Worm (Caenorhabditis elegans) whole organism, dauer: Measurements from ENCODE around the gene fbxc-18.
"Not testable (repeated sequence)": the region's sequence is repeated elsewhere in the genome, so short reads cannot be mapped to it uniquely, and the experiment has no call there.

Source experiments
- unc-62 ChIP-seq: sonication (generic microtip); optimal IDR thresholded peaks from 2 replicates; lab custom pipeline; 2017; ENCODE audit warnings: missing biosample characterization, missing genetic modification reagents, missing genetic modification characterization

fbxc-18 gene

DNA sequence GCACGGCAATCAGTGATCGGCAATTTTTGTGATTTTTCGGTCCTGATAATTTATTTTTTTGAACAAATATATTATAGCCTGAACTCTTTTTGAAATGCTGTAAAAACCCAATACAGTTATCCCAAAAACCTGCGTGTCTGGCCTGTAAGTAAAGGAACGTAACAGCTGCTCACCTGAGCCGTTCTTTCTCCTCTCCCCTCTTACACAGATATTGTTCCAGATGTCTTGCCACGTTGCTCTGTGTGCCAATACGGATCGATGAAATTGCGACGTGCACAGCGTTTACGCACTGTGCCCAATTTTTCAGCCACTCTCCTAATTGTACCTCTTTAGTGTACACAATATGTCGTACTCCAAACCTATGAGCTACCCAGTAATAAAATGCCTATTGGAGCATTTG is 8.2 kb downstream of the fbxc-18 start, which contains the start of gene sdz-4:
TSS of gene sdz-4 (plus strand) at position 301 of the 400 bp plus-strand sequence.
- TF ChIP-seq unc-62 (GFP tag; lab: Kevin White, UChicago) = no peak

DNA sequence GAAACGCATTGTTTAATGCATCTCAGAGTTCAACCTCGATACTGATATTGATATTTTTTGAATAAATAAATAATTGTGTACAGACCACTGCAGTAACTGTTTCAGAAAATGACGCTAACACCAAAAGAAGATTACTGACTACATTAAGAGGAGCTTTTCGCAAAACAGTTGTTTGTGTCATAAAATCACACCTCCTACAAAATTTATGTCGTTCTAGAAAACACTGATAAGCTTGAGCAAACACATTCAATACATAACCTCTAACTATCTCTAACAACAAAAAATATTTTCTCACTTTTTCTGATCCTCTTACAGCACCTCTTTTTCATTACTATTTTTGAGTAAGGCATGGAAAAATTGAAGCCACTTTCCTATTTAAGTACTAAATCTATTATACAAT is 12.2 kb downstream of the fbxc-18 start, which contains the start of gene fbxc-7:
TSS of gene fbxc-7 (plus strand) at position 301 of the 400 bp plus-strand sequence.
- not testable (repeated sequence) for TF ChIP-seq unc-62 (GFP tag; lab: Kevin White, UChicago)

DNA sequence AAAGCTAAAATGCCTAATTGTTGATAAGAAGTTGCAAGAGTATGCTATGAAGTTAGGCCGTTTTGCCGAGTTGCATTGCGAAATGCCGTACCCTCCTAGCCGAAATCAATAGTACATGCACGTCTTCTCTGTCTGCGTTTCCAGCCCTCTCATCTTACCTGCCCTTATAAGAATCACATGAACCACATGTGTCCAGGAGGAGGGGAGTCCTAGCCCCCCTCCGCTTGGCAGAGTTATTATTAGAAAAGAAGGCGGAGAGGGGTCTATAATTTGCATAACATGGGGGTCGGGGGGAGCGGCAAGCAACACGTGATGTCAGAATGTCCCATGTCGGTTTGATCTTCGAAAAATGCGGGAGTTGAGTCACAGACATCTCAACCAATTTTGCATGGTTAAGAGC is 13.8 kb downstream of the fbxc-18 start:
- TF ChIP-seq unc-62 (GFP tag; lab: Kevin White, UChicago) = no peak

DNA sequence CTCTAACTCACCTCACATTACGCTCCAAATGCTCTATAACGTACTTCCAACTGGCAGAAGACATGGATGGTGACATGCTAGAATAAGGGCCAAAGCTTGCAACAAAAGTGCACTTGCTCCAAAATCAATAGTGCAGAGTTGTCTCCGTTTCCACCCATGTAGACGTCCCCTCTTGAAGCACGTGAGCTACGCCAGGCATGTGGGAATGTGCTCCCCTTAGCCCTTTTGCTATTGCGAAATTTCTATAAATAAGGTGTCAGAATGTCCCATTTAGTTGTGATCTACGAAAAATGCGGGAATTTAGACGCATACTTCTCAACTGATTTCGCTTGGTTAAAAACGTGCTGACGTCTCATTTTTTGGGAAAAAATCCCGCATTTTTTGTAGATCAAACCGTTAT is 16.5 kb downstream of the fbxc-18 start:
- no peak for TF ChIP-seq unc-62 (GFP tag; lab: Kevin White, UChicago)

DNA sequence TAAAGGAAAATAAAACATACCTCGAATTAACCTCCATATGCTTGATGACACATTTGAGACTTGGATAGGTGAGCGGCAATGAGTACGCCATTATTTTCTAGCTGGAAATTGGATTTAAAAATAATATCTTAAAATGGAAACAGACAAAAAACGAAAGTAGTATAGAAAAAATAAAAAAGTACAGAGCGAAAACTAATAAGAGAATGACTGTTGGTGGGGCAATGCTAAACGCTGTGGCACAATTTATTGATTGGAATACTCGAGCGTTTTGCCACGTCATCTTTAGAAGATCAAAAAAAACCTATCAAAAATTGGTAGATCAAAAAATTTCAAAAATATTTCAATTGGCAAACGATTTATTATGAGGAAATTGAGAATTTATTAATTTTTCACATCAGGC is 18.8 kb downstream of the fbxc-18 start, which contains the start of gene fbxc-32:
TSS of gene fbxc-32 (minus strand) at position 101 of the 400 bp plus-strand sequence.
- TF ChIP-seq unc-62 (GFP tag; lab: Kevin White, UChicago) = no peak

DNA sequence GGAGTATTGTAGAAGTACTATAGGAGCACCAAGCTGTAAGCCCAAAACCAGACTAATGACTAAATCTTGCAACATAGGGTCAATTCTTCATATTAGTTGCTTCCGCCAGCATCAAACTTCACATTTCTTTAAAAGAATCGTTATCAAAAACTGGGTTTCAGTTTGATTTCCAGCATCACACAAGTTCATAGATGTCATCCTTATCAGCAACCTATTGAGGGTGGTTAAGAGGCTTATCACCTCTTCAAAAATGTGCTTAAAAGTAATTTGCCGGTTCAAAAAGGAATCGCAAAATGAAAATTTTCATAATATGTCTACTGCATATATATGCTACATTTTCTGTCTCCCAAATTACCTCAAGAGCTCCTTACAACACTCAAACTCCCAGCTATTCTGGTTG is 23.1 kb downstream of the fbxc-18 start, which contains the start of gene clec-43:
TSS of gene clec-43 (plus strand) at position 294 of the 400 bp plus-strand sequence.
- TF ChIP-seq unc-62 (GFP tag; lab: Kevin White, UChicago) = no peak

DNA sequence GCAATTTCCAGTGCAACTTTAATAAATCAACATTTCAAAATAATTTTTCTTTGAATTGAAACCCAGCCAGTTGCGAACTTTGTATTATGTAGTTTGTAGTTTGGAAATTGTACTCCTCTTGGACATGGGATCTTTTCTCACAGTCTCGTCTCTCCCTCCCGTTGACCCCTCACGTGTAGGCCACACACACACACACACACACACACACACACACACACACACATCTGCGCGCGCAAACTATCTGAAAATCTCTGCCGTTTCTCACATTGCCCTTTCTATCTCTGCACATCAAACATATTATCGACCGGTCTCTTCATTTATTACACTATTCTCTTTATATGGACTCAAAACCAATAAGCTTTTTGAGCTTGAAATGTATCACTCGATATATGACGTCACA is 26.1 kb downstream of the fbxc-18 start, which contains the start of gene fbxc-36:
TSS of gene fbxc-36 (plus strand) at position 205 of the 400 bp plus-strand sequence.
- TF ChIP-seq unc-62 (GFP tag; lab: Kevin White, UChicago) = no peak

DNA sequence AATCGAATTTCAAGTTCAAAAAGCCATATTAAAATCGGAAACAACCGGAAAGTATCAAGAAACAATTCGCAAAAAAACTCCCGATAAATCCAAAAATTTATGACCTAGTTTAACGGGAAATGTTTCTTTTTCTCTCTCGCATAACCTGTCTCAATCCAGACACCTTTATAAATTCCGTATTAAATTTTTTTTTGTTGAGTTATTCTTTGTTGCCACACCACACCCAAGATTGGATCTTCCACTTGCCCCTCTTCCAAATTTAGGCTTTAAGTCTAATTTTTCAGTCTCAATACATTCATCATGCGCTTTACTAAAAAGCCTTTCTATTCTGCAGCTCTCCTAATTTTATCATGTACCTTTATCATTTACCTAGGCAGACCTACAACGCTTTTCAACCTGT is 28.3 kb downstream of the fbxc-18 start, which contains the start of gene R07C3.3:
TSS of gene R07C3.3 (plus strand) at position 301 of the 400 bp plus-strand sequence.
- no peak for TF ChIP-seq unc-62 (GFP tag; lab: Kevin White, UChicago)

DNA sequence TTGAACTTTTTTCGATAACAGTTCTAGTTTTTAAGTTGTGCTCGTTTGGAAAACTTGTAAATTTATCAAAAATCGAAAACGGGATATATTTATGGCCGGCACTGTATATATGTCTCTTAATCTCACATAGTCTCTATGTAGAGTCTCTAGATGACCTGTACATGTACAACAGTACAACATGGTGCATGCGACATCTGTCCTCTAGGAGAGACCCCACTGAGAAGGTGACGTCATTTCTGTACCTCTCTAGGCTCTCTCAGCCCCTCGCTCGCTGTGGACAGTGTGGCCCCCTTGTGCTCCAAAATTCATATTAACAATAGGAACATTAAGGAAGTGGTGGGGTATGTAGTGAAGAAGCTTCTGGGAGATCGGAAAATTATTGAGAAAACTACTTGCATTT is 29.6 kb downstream of the fbxc-18 start:
- TF ChIP-seq unc-62 (GFP tag; lab: Kevin White, UChicago) = no peak

DNA sequence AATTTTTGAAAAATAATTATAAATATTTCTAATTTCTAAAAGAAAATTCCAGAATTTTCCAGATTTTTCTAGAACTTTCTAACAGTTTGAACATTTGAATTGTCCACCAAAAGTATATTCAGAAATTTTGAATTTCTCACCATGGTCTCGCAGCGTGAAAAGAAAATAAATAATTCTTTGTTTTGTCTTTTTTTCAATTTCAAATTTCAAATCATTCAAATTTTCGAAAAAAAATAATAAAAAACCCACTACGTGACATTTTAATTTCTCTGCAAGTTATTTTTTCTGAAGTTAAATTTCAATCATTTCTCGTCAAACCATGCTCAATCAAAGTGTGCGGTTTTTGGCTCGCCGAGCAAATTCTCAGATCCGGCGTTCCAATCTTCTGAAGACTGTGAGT is 34.1 kb downstream of the fbxc-18 start, which contains the start of gene acs-15:
TSS of gene acs-15 (plus strand) at position 301 of the 400 bp plus-strand sequence.
- TF ChIP-seq unc-62 (GFP tag; lab: Kevin White, UChicago) = no peak

DNA sequence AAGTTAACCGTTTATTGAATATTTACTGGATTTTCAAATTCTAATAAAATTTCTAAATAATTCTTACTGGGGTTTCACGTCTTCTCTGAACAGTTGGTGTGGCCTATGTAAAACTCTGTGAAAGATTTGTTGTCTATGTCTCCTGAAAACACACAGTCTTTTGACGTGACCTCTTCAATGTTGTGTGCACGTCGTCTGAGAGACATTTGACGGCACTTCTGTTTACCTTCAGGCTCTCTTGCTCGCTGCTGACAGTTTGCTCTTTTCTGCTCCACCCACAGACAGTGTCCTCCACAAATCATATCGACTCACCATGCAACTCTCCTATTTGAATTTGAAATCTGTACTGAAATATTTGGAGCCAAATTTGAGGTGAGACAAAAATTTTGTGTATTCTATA is 36.0 kb downstream of the fbxc-18 start, which contains the start of gene fbxc-34:
TSS of gene fbxc-34 (plus strand) at position 301 of the 400 bp plus-strand sequence.
- TF ChIP-seq unc-62 (GFP tag; lab: Kevin White, UChicago) = not testable (repeated sequence)

DNA sequence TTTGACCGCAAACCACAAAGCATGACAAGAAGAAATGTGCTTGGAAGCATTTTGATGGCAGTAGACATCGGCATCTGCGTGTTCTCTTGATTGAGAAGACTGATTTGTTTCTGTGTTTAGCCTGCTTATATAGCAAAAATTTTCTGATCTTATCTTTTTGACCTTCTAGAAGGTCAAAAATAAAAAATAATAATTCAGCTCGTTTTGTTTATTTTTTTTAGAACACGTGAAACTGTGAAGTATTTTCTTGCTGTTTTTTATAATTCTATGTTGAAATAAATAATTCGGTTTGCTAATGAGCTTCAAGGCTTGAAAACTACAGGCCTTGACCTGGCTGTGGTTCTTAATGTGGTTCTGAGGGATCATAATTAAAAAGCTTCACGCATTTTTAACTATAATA is 39.5 kb downstream of the fbxc-18 start, which contains the start of gene R07C3.13:
TSS of gene R07C3.13 (minus strand) at position 101 of the 400 bp plus-strand sequence.
- TF ChIP-seq unc-62 (GFP tag; lab: Kevin White, UChicago) = no peak

DNA sequence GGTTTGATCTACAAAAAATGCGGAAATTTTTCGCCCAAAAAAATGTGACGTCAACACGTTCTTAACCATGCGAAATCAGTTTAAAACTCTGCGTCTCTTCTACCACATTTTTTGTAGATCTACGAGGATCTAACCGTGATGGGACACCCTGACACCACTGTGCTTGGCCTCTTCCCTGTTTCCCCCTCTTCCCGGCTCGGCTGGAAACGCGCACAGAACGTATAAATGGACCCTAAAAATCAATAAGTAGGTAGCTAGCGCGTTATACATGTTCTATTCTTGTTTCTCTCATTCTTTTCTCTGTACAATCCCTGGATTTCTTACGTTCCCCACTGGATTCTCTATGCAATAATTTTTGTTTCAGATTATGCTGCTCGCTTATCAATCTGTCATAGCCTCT is 43.3 kb downstream of the fbxc-18 start, which contains the start of gene fbxc-28:
TSS of gene fbxc-28 (plus strand) at position 301 of the 400 bp plus-strand sequence.
- TF ChIP-seq unc-62 (GFP tag; lab: Kevin White, UChicago) = no peak

DNA sequence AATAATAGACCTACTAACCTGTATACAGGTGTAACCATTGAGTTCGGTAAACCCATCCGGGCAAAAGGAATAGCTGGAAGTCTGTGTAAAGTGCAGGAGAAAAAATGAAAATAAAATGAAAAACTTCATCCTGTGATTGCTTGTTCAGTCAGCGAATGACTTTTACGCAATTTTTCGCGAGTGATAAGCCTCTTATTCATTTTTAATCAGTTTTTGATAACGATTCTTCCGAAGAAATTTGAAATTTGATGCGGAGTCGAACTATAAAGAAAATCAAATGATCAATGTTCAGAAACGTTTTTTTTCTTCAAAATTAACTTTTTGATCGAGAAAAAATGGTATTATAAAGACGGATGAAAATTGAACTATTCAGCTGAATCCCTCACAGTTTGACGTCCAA is 44.1 kb downstream of the fbxc-18 start:
- no peak for TF ChIP-seq unc-62 (GFP tag; lab: Kevin White, UChicago)

DNA sequence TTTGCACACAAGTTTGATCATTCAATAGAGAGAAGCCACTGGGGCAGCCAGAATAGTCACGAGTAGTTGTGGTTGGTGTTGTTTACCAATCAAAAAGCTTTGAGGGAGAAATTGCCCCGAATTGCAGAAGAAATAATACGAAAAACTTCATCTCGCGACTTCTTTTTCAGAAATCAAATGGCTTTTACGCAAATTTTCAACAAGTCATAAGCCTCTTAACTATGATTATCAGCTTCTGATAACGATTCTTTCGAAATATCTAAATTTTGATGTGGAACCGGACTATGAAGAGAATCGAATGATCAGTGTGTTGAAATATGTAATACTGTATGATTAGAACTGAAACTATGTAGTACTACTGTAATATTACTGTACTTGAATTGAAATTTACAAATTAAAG is 46.5 kb downstream of the fbxc-18 start:
- TF ChIP-seq unc-62 (GFP tag; lab: Kevin White, UChicago) = no peak

DNA sequence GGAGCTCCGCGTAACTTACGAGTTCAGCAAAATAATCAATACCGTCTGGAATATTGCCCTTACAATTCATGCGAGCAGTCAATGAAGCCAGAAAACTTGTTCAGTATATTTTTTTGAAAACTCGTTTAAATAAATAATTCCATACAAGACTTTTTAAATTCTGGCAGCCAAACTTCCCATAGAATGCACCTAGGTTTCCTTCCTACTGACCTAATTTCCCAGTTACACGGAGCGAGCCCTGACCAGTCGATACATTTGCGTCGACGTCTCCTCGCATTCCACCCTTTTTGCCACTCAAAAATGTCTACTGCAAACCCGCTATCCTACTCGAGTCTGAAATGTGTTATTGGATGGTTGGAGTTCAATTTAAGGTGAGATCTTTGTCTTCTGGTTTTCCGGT is 49.5 kb downstream of the fbxc-18 start, which contains the start of gene fbxc-30:
TSS of gene fbxc-30 (plus strand) at position 301 of the 400 bp plus-strand sequence.
- TF ChIP-seq unc-62 (GFP tag; lab: Kevin White, UChicago) = no peak

DNA sequence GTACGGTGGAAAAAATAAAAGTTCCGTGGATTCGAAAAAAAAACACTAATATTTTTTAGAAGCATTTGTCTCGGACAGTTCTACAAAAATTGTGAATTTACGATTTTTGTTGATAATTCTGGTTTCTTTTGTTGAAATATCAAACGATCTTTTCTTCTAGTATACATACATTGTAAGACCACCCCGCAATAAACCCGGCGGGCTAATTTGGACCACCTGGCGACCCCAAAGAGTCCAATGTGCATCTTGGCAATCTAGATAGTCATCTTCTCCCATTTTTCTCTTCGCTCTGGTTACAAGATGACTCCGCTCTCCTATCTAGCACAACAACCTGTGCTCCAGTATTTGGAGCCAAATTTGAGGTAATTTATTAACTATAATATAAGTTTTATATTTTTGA is 51.1 kb downstream of the fbxc-18 start, which contains the start of gene fbxc-29:
TSS of gene fbxc-29 (plus strand) at position 301 of the 400 bp plus-strand sequence.
- TF ChIP-seq unc-62 (GFP tag; lab: Kevin White, UChicago) = no peak
